Worm (Caenorhabditis elegans) whole organism, L4 larva: ENCODE results near the gene lsy-13.

Source experiments
- D1046.2 ChIP-seq: fragments of 200-800 bp; sonication (Bioruptor generic); IDR thresholded peaks from 2 replicates; pipeline ENCODE4 v1.3.6; 2022; ENCODE audit warnings: missing genetic modification characterization, missing compliant biosample characterization
- F44E2.7 ChIP-seq: fragments of 200-800 bp; sonication (Bioruptor generic); IDR thresholded peaks from 2 replicates; pipeline ENCODE4 v2.1.2; 2022; ENCODE audit warnings: missing genetic modification characterization, missing compliant biosample characterization
- T20F7.1 ChIP-seq: fragments of 200-800 bp; sonication (Bioruptor generic); optimal IDR thresholded peaks from 2 replicates; lab custom pipeline; 2018; ENCODE audit warnings: mild to moderate bottlenecking, missing genetic modification characterization, missing compliant biosample characterization
- T26A8.4 ChIP-seq: fragments of 200-800 bp; sonication (Bioruptor generic); IDR thresholded peaks from 2 replicates; pipeline ENCODE4 v1.3.6; 2022; ENCODE audit warnings: missing genetic modification characterization, missing compliant biosample characterization
- ZK337.2 ChIP-seq: fragments of 200-800 bp; sonication (Bioruptor generic); IDR thresholded peaks from 2 replicates; pipeline ENCODE4 v1.3.6; 2022; ENCODE audit warnings: missing genetic modification reagents, missing genetic modification characterization, missing compliant biosample characterization
- ZK546.5 ChIP-seq, 2 experiments: sonication (generic microtip); optimal IDR thresholded peaks; 2 replicates each; lab custom pipeline; 2017; ENCODE audit warnings: missing biosample characterization in 2 of 2, missing genetic modification characterization in 2 of 2
- aha-1 ChIP-seq: fragments of 150-350 bp; peaks from one replicate; lab custom pipeline; 2014; ENCODE audit warnings: missing biosample characterization, missing genetic modification characterization
- aly-2 ChIP-seq: sonication (generic microtip); optimal IDR thresholded peaks from 2 replicates; lab custom pipeline; 2018; ENCODE audit warnings: missing biosample characterization, missing genetic modification characterization
- arid-1 ChIP-seq: fragments of 200-800 bp; sonication (Bioruptor generic); conservative IDR thresholded peaks from 2 replicates; pipeline ENCODE4 v1.3.6; 2022; ENCODE audit warnings: missing genetic modification reagents, missing genetic modification characterization, missing compliant biosample characterization
- ceh-20 ChIP-seq: fragments of 200-800 bp; sonication (Bioruptor generic); IDR thresholded peaks from 2 replicates; pipeline ENCODE4 v1.3.6; 2022; ENCODE audit warnings: missing genetic modification reagents, missing genetic modification characterization, missing compliant biosample characterization
- ceh-28 ChIP-seq: fragments of 150-350 bp; optimal IDR thresholded peaks from 2 replicates; lab custom pipeline; 2014; ENCODE audit warnings: missing biosample characterization, missing genetic modification reagents, missing genetic modification characterization
- ceh-32 ChIP-seq: sonication (generic microtip); optimal IDR thresholded peaks from 2 replicates; lab custom pipeline; 2016; ENCODE audit warnings: mild to moderate bottlenecking, missing genetic modification characterization, missing compliant biosample characterization; ENCODE audit not compliant: poor library complexity
- ceh-82 ChIP-seq: sonication (generic microtip); optimal IDR thresholded peaks from 2 replicates; lab custom pipeline; 2017; ENCODE audit warnings: missing biosample characterization, missing genetic modification characterization
- daf-12 ChIP-seq: fragments of 150-350 bp; optimal IDR thresholded peaks from 2 replicates; lab custom pipeline; 2014; ENCODE audit warnings: missing biosample characterization, missing genetic modification reagents, missing genetic modification characterization
- daf-16 ChIP-seq, 3 experiments: sonication (generic microtip); optimal IDR thresholded peaks; 2 replicates each; lab custom pipeline; 2016 to 2017; ENCODE audit warnings: missing genetic modification characterization in 3 of 3, missing genetic modification reagents in 3 of 3, mild to moderate bottlenecking in 2 of 3, missing compliant biosample characterization in 2 of 3, missing biosample characterization in 1 of 3, moderate library complexity in 1 of 3
- daf-19 ChIP-seq: fragments of 200-800 bp; sonication (Bioruptor generic); conservative IDR thresholded peaks from 2 replicates; pipeline ENCODE4 v1.3.6; 2022; ENCODE audit warnings: missing genetic modification characterization, missing compliant biosample characterization
- daf-8 ChIP-seq: fragments of 200-800 bp; sonication (Bioruptor generic); IDR thresholded peaks from 2 replicates; pipeline ENCODE4 v1.3.6; 2022; ENCODE audit warnings: missing genetic modification characterization, missing compliant biosample characterization
- dmd-9 ChIP-seq: fragments of 200-800 bp; sonication (Bioruptor generic); IDR thresholded peaks from 2 replicates; pipeline ENCODE4 v1.3.6; 2022; ENCODE audit warnings: missing genetic modification reagents, missing genetic modification characterization, missing compliant biosample characterization
- duxl-1 ChIP-seq: sonication (generic microtip); optimal IDR thresholded peaks from 2 replicates; lab custom pipeline; 2016; ENCODE audit warnings: mild to moderate bottlenecking, missing genetic modification characterization, moderate library complexity, missing compliant biosample characterization; ENCODE audit not compliant: poor library complexity
- dve-1 ChIP-seq: sonication (generic microtip); optimal IDR thresholded peaks from 2 replicates; lab custom pipeline; 2017; ENCODE audit warnings: antibody characterized with exemption, mild to moderate bottlenecking, missing genetic modification characterization, missing compliant biosample characterization; ENCODE audit not compliant: insufficient read depth
- egl-27 ChIP-seq: sonication (generic microtip); optimal IDR thresholded peaks from 3 replicates; lab custom pipeline; 2017; ENCODE audit warnings: missing biosample characterization, missing genetic modification reagents, missing genetic modification characterization
- fos-1 ChIP-seq: fragments of 150-350 bp; optimal IDR thresholded peaks from 2 replicates; lab custom pipeline; 2014; ENCODE audit warnings: missing biosample characterization, missing genetic modification characterization
- hif-1 ChIP-seq, 2 experiments: sonication (generic microtip); optimal IDR thresholded peaks; 2 replicates each; lab custom pipeline; 2016 to 2017; ENCODE audit warnings: missing compliant biosample characterization in 2 of 2, missing genetic modification characterization in 2 of 2, missing genetic modification reagents in 2 of 2, missing genotype in 2 of 2, mild to moderate bottlenecking in 1 of 2
- hlh-30 ChIP-seq: sonication (generic microtip); optimal IDR thresholded peaks from 2 replicates; lab custom pipeline; 2017; ENCODE audit warnings: antibody characterized with exemption, mild to moderate bottlenecking, missing genetic modification characterization, missing compliant biosample characterization; ENCODE audit not compliant: insufficient read depth
- lin-1 ChIP-seq: fragments of 200-800 bp; sonication (Bioruptor generic); IDR thresholded peaks from 2 replicates; pipeline ENCODE4 v1.3.6; 2022; ENCODE audit warnings: missing genetic modification reagents, missing genetic modification characterization, missing compliant biosample characterization
- lin-38 ChIP-seq: fragments of 200-800 bp; sonication (Bioruptor generic); IDR thresholded peaks from 2 replicates; pipeline ENCODE4 v1.3.6; 2022; ENCODE audit warnings: missing genetic modification reagents, missing genetic modification characterization, missing compliant biosample characterization
- lir-3 ChIP-seq: sonication (generic microtip); optimal IDR thresholded peaks from 2 replicates; lab custom pipeline; 2016; ENCODE audit warnings: mild to moderate bottlenecking, missing genetic modification characterization, missing compliant biosample characterization
- lsy-2 ChIP-seq, 2 experiments: fragments of 150-350 bp in 1 of 2; sonication (generic microtip) in 1 of 2; optimal IDR thresholded peaks; 2 replicates each; lab custom pipeline; 2014 to 2017; ENCODE audit warnings: missing biosample characterization in 2 of 2, missing genetic modification characterization in 2 of 2
- mdt-29 ChIP-seq: fragments of 200-800 bp; sonication (Bioruptor generic); IDR thresholded peaks from 2 replicates; pipeline ENCODE4 v1.3.6; 2022; ENCODE audit warnings: missing genetic modification reagents, missing genetic modification characterization, missing compliant biosample characterization
- mes-2 ChIP-seq: sonication (generic microtip); optimal IDR thresholded peaks from 2 replicates; lab custom pipeline; 2016; ENCODE audit warnings: missing genotype, mild to moderate bottlenecking, missing genetic modification characterization, missing compliant biosample characterization; ENCODE audit not compliant: poor library complexity, severe bottlenecking
- mxl-2 ChIP-seq: fragments of 200-800 bp; sonication (Bioruptor generic); conservative IDR thresholded peaks from 2 replicates; pipeline ENCODE4 v1.3.6; 2022; ENCODE audit warnings: missing genetic modification reagents, missing genetic modification characterization, missing compliant biosample characterization
- mxl-3 ChIP-seq: fragments of 200-800 bp; sonication (Bioruptor generic); optimal IDR thresholded peaks from 2 replicates; lab custom pipeline; 2018; ENCODE audit warnings: mild to moderate bottlenecking, missing genetic modification characterization, missing compliant biosample characterization
- nhr-11 ChIP-seq: fragments of 150-350 bp; optimal IDR thresholded peaks from 2 replicates; lab custom pipeline; 2014; ENCODE audit warnings: missing biosample characterization, missing genetic modification characterization
- nhr-111 ChIP-seq: fragments of 200-800 bp; sonication (Bioruptor generic); optimal IDR thresholded peaks from 2 replicates; lab custom pipeline; 2018; ENCODE audit warnings: mild to moderate bottlenecking, missing genetic modification characterization, missing compliant biosample characterization
- nhr-28 ChIP-seq: fragments of 150-350 bp; optimal IDR thresholded peaks from 2 replicates; lab custom pipeline; 2014; ENCODE audit warnings: missing biosample characterization, missing genetic modification characterization
- nhr-41 ChIP-seq: fragments of 200-800 bp; sonication (Bioruptor generic); IDR thresholded peaks from 2 replicates; pipeline ENCODE4 v1.3.6; 2022; ENCODE audit warnings: missing genetic modification reagents, missing genetic modification characterization, missing compliant biosample characterization
- nhr-48 ChIP-seq: sonication (generic microtip); optimal IDR thresholded peaks from 2 replicates; lab custom pipeline; 2016; ENCODE audit warnings: mild to moderate bottlenecking, missing genetic modification characterization, missing compliant biosample characterization
- nhr-6 ChIP-seq: fragments of 150-350 bp; optimal IDR thresholded peaks from 2 replicates; lab custom pipeline; 2014; ENCODE audit warnings: missing biosample characterization, missing genetic modification characterization
- nhr-76 ChIP-seq: fragments of 150-350 bp; optimal IDR thresholded peaks from 2 replicates; lab custom pipeline; 2014; ENCODE audit warnings: missing biosample characterization, missing genetic modification characterization
- nhr-77 ChIP-seq: fragments of 150-350 bp; optimal IDR thresholded peaks from 2 replicates; lab custom pipeline; 2014; ENCODE audit warnings: missing biosample characterization, missing genetic modification characterization
- php-3 ChIP-seq: fragments of 200-800 bp; sonication (Bioruptor generic); IDR thresholded peaks from 2 replicates; pipeline ENCODE4 v1.3.6; 2022; ENCODE audit warnings: missing genetic modification reagents, missing genetic modification characterization, missing compliant biosample characterization
- sdz-12 ChIP-seq: fragments of 200-800 bp; sonication (Bioruptor generic); optimal IDR thresholded peaks from 2 replicates; lab custom pipeline; 2018; ENCODE audit warnings: mild to moderate bottlenecking, missing genetic modification characterization, missing compliant biosample characterization
- set-16 ChIP-seq: fragments of 200-800 bp; sonication (Bioruptor generic); IDR thresholded peaks from 2 replicates; pipeline ENCODE4 v1.3.6; 2022; ENCODE audit warnings: missing genetic modification reagents, missing genetic modification characterization, missing compliant biosample characterization
- skn-1 ChIP-seq: fragments of 150-350 bp; optimal IDR thresholded peaks from 2 replicates; lab custom pipeline; 2014; ENCODE audit warnings: missing biosample characterization, missing genetic modification characterization
- snpc-4 ChIP-seq: fragments of 150-350 bp; optimal IDR thresholded peaks from 2 replicates; lab custom pipeline; 2014; ENCODE audit warnings: missing biosample characterization, missing genetic modification characterization
- spr-3 ChIP-seq: fragments of 200-800 bp; sonication (Bioruptor generic); optimal IDR thresholded peaks from 2 replicates; lab custom pipeline; 2018; ENCODE audit warnings: mild to moderate bottlenecking, missing genetic modification characterization, missing compliant biosample characterization
- unc-130 ChIP-seq: sonication (generic microtip); optimal IDR thresholded peaks from 2 replicates; lab custom pipeline; 2016; ENCODE audit warnings: missing genetic modification reagents, missing genetic modification characterization, missing compliant biosample characterization
- unc-62 ChIP-seq, 3 experiments: fragments of 150-350 bp in 1 of 3; sonication (generic microtip); optimal IDR thresholded peaks in 2 of 3; peaks in 1 of 3; 1 replicate in 1 of 3; 2 replicates in 2 of 3; lab custom pipeline; 2014 to 2017; ENCODE audit warnings: missing biosample characterization in 3 of 3, missing genetic modification characterization in 3 of 3, missing genetic modification reagents in 3 of 3, missing genotype in 1 of 3
- zfp-3 ChIP-seq: fragments of 200-800 bp; sonication (Bioruptor generic); conservative IDR thresholded peaks from 2 replicates; pipeline ENCODE4 v1.3.6; 2022; ENCODE audit warnings: missing genetic modification reagents, missing genetic modification characterization, missing compliant biosample characterization
- zip-11 ChIP-seq: fragments of 200-800 bp; sonication (Bioruptor generic); IDR thresholded peaks from 2 replicates; pipeline ENCODE4 v1.3.6; 2022; ENCODE audit warnings: missing genetic modification characterization, missing compliant biosample characterization
- zip-2 ChIP-seq: fragments of 150-350 bp; optimal IDR thresholded peaks from 2 replicates; lab custom pipeline; 2014; ENCODE audit warnings: missing biosample characterization, missing genetic modification characterization

The lsy-13 gene

DNA sequence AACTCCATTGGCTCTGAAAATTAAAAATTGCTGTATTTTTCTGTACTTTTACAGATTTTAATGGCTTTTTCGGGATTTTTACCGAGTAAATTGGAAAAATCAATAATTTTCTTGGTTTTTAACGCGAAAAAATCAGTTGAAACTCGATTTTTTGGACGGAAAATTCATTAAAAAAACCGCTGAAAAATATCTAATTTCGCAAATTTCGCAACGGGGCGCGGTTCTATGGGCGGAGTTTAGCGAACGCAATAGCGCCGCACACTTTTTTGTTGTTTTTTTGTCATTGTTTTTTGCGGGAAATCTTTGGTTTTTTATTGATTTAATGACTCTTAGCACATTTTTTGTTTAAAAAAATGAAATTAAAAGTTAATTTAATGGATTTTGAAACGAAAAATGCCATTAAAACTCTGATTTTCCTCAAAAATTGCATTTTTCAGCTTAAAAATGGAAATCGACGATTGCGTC lies at the start of gene lsy-13, which contains the start of gene mel-46:
TSS of gene lsy-13 (plus strand) at position 440 of the 465 bp plus-strand sequence.
TSS of gene mel-46 (minus strand) at position 51 of the 465 bp plus-strand sequence.
- no peak for TF ChIP-seq ceh-82 (tag; lab: Kevin White, UChicago)
- no peak for TF ChIP-seq daf-8 (GFP tag; lab: Robert Waterston, UW)
- peak in 1 of 2 experiments; percentile 70 for TF ChIP-seq lsy-2 (tag; optimal IDR thresholded peaks at IDR 0.05; lab: Kevin White, UChicago)
- no peak for TF ChIP-seq spr-3 (GFP tag; lab: Kevin White, UChicago)
- no peak for TF ChIP-seq mdt-29 (GFP tag; lab: Robert Waterston, UW)
- no peak for TF ChIP-seq zip-11
- TF ChIP-seq daf-19 (GFP tag; lab: Robert Waterston, UW) = no peak
- no peak for TF ChIP-seq skn-1
- no peak for TF ChIP-seq nhr-11
- TF ChIP-seq daf-12 (tag; lab: Kevin White, UChicago) = no peak
- TF ChIP-seq dve-1 (tag; lab: Kevin White, UChicago) = peak; percentile 29
- no peak for TF ChIP-seq ZK546.5 (tag; optimal IDR thresholded peaks at IDR 0.05; lab: Kevin White, UChicago)
- TF ChIP-seq ceh-32 (tag; lab: Kevin White, UChicago) = no peak
- no peak for TF ChIP-seq nhr-28
- TF ChIP-seq ceh-20 = no peak
- TF ChIP-seq unc-130 (GFP tag; lab: Kevin White, UChicago) = peak; percentile 55
- peak in 1 of 2 experiments; percentile 43 for TF ChIP-seq hif-1 (tag; optimal IDR thresholded peaks at IDR 0.05; lab: Kevin White, UChicago)
- no peak for TF ChIP-seq dmd-9 (GFP tag; lab: Robert Waterston, UW)
- peak; percentile 9 for TF ChIP-seq nhr-77 (tag; lab: Kevin White, UChicago)
- no peak for TF ChIP-seq ceh-28 (tag; lab: Kevin White, UChicago)
- no peak for TF ChIP-seq fos-1
- peak; percentile 91 for TF ChIP-seq mes-2 (tag; lab: Kevin White, UChicago)
- TF ChIP-seq sdz-12 (GFP tag; lab: Kevin White, UChicago) = no peak
- peak in 1 of 2 experiments; percentile 2 for TF ChIP-seq daf-16 (GFP tag; optimal IDR thresholded peaks at IDR 0.05; lab: Kevin White, UChicago)
- TF ChIP-seq daf-16 (tag; optimal IDR thresholded peaks at IDR 0.05; lab: Kevin White, UChicago) = peak; percentile 52
- TF ChIP-seq lir-3 (tag; lab: Kevin White, UChicago) = no peak
- TF ChIP-seq lin-38 (GFP tag; lab: Robert Waterston, UW) = peak; percentile 63
- TF ChIP-seq D1046.2 (GFP tag; lab: Robert Waterston, UW) = no peak
- TF ChIP-seq egl-27 (tag; lab: Kevin White, UChicago) = no peak
- TF ChIP-seq nhr-76 (tag; lab: Kevin White, UChicago) = no peak
- no peak for TF ChIP-seq T26A8.4
- TF ChIP-seq duxl-1 = no peak
- TF ChIP-seq snpc-4 (tag; lab: Kevin White, UChicago) = no peak
- no peak for TF ChIP-seq nhr-111 (GFP tag; lab: Kevin White, UChicago)
- TF ChIP-seq nhr-48 (tag; lab: Kevin White, UChicago) = no peak
- TF ChIP-seq php-3 = no peak
- no peak for TF ChIP-seq mxl-3
- no peak for TF ChIP-seq ZK337.2 (GFP tag; lab: Robert Waterston, UW)
- TF ChIP-seq hlh-30 = peak; percentile 7
- TF ChIP-seq F44E2.7 (GFP tag; lab: Robert Waterston, UW) = no peak
- no peak for TF ChIP-seq mxl-2 (GFP tag; lab: Robert Waterston, UW)
- TF ChIP-seq aha-1 (tag; lab: Kevin White, UChicago) = peak; percentile 73
- TF ChIP-seq T20F7.1 (GFP tag; lab: Kevin White, UChicago) = no peak
- TF ChIP-seq lin-1 (GFP tag; lab: Robert Waterston, UW) = no peak
- TF ChIP-seq zip-2 (tag; lab: Kevin White, UChicago) = no peak
- TF ChIP-seq unc-62 (GFP tag; optimal IDR thresholded peaks at IDR 0.05 in 1 of 2; lab: Kevin White, UChicago) = no peak
- no peak for TF ChIP-seq unc-62 (tag; optimal IDR thresholded peaks at IDR 0.05; lab: Kevin White, UChicago)
- TF ChIP-seq nhr-41 = no peak
- no peak for TF ChIP-seq aly-2 (tag; lab: Kevin White, UChicago)
- TF ChIP-seq set-16 (GFP tag; lab: Robert Waterston, UW) = no peak
- TF ChIP-seq arid-1 (GFP tag; lab: Robert Waterston, UW) = no peak
- no peak for TF ChIP-seq zfp-3 (GFP tag; lab: Robert Waterston, UW)
- no peak for TF ChIP-seq nhr-6 (tag; lab: Kevin White, UChicago)
